Worm (Caenorhabditis elegans): ENCODE results near the gene srx-115.

DNA sequence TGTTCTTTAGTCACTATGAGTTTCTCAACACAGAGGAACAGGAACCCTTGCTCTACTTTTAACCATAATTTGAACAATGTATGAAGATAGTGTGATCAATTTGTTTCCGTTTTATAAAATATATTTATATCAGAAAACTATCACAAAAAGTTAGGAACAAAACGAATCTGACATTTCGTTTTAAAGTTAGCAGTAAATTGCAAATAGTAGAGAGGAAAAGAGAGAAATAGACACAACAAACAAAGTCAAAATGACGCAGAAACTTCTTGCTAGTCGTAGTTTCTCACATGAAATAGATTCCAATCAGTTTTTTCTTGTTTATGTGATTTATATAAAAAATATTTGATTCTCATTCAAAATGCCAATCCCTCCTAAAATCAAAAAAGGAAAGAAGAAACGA, 42.6 kb upstream of the srx-115 start, which contains the start of gene ZC196.5:
- TF ChIP-seq elt-3 (tag; optimal IDR thresholded peaks at IDR 0.05) (no peak), nhr-12 (tag; optimal IDR thresholded peaks at IDR 0.05) (no peak)
